Fruit fly (Drosophila melanogaster) whole organism, embryonic: ENCODE data around the gene Elp4.

Source experiments
- ATbp ChIP-seq: fragments of 200-800 bp; sonication (Bioruptor generic); optimal IDR thresholded peaks from 2 replicates; lab custom pipeline; 2017; ENCODE audit warnings: missing biosample characterization, mild to moderate bottlenecking, missing genetic modification characterization, missing genetic modification reagents
- Abd-B ChIP-seq: fragments of 200-800 bp; sonication (Bioruptor generic); optimal IDR thresholded peaks from 2 replicates; lab custom pipeline; 2018; ENCODE audit warnings: missing biosample characterization, mild to moderate bottlenecking, missing genetic modification characterization, moderate library complexity
- Aef1 ChIP-seq: fragments of 200-800 bp; sonication (Bioruptor generic); IDR thresholded peaks from 3 replicates; pipeline ENCODE4 v1.3.6; 2022; ENCODE audit warnings: missing biosample characterization, missing genetic modification characterization
- Asciz ChIP-seq: fragments of 200-800 bp; sonication (Bioruptor generic); optimal IDR thresholded peaks from 2 replicates; lab custom pipeline; 2017; ENCODE audit warnings: missing biosample characterization, mild to moderate bottlenecking, missing genetic modification characterization, missing genetic modification reagents
- CG10267 ChIP-seq: fragments of 200-800 bp; sonication (Bioruptor generic); optimal IDR thresholded peaks from 2 replicates; lab custom pipeline; 2018; ENCODE audit warnings: missing biosample characterization, mild to moderate bottlenecking, missing genetic modification characterization, moderate library complexity
- CG10959 ChIP-seq: fragments of 200-800 bp; sonication (Bioruptor generic); IDR thresholded peaks from 2 replicates; pipeline ENCODE4 v1.3.6; 2022; ENCODE audit warnings: missing biosample characterization, missing genetic modification characterization
- CG10979 ChIP-seq: fragments of 200-800 bp; sonication (Bioruptor generic); optimal IDR thresholded peaks from 2 replicates; lab custom pipeline; 2018; ENCODE audit warnings: missing biosample characterization, mild to moderate bottlenecking, missing genetic modification characterization, moderate library complexity
- CG11085 ChIP-seq: fragments of 200-800 bp; sonication (Bioruptor generic); IDR thresholded peaks from 2 replicates; pipeline ENCODE4 v1.3.6; 2022; ENCODE audit warnings: missing biosample characterization, missing genetic modification characterization
- CG13624 ChIP-seq: fragments of 200-800 bp; sonication (Bioruptor generic); optimal IDR thresholded peaks from 2 replicates; lab custom pipeline; 2016; ENCODE audit warnings: missing biosample characterization, missing genetic modification characterization
- CG14014 ChIP-seq: fragments of 200-800 bp; sonication (Bioruptor generic); IDR thresholded peaks from 2 replicates; pipeline ENCODE4 v1.3.6; 2022; ENCODE audit warnings: missing biosample characterization, missing genetic modification characterization
- CG1603 ChIP-seq: fragments of 200-800 bp; sonication (Bioruptor generic); optimal IDR thresholded peaks from 2 replicates; lab custom pipeline; 2019; ENCODE audit warnings: missing biosample characterization, mild to moderate bottlenecking, missing genetic modification characterization, moderate library complexity
- CG17328 ChIP-seq: fragments of 200-800 bp; sonication (Bioruptor generic); IDR thresholded peaks from 2 replicates; pipeline ENCODE4 v1.3.6; 2022; ENCODE audit warnings: missing biosample characterization, missing genetic modification characterization
- CG18262 ChIP-seq: fragments of 200-800 bp; optimal IDR thresholded peaks from 3 replicates; lab custom pipeline; 2019; ENCODE audit warnings: missing biosample characterization, mild to moderate bottlenecking, missing genetic modification characterization, moderate library complexity
- CG2712 ChIP-seq: fragments of 200-800 bp; optimal IDR thresholded peaks from 3 replicates; lab custom pipeline; 2019; ENCODE audit warnings: missing biosample characterization, mild to moderate bottlenecking, missing genetic modification characterization, moderate library complexity
- CG31388 ChIP-seq: fragments of 200-800 bp; sonication (Bioruptor generic); optimal IDR thresholded peaks from 2 replicates; lab custom pipeline; 2016; ENCODE audit warnings: missing biosample characterization, missing genetic modification characterization
- CG6254 ChIP-seq: fragments of 200-800 bp; sonication (Bioruptor generic); optimal IDR thresholded peaks from 3 replicates; lab custom pipeline; 2017; ENCODE audit warnings: mild to moderate bottlenecking, missing biosample characterization, missing genetic modification reagents, missing genetic modification characterization
- CG6791 ChIP-seq: fragments of 200-800 bp; sonication (Bioruptor generic); IDR thresholded peaks from 3 replicates; pipeline ENCODE4 v1.3.6; 2022; ENCODE audit warnings: missing biosample characterization, missing genetic modification characterization; ENCODE audit not compliant: partially characterized antibody
- CG7745 ChIP-seq: fragments of 200-800 bp; sonication (Bioruptor generic); optimal IDR thresholded peaks from 2 replicates; lab custom pipeline; 2018; ENCODE audit warnings: missing biosample characterization, mild to moderate bottlenecking, missing genetic modification characterization, moderate library complexity
- CG7839 ChIP-seq: fragments of 200-800 bp; sonication (Bioruptor generic); optimal IDR thresholded peaks from 3 replicates; lab custom pipeline; 2018; ENCODE audit warnings: missing biosample characterization, mild to moderate bottlenecking, missing genetic modification characterization, moderate library complexity
- CG9437 ChIP-seq: fragments of 200-800 bp; sonication (Bioruptor generic); optimal IDR thresholded peaks from 2 replicates; lab custom pipeline; 2018; ENCODE audit warnings: missing biosample characterization, mild to moderate bottlenecking, missing genetic modification characterization
- CG9817 ChIP-seq: fragments of 200-800 bp; sonication (Bioruptor generic); optimal IDR thresholded peaks from 2 replicates; lab custom pipeline; 2018; ENCODE audit warnings: missing biosample characterization, mild to moderate bottlenecking, missing genetic modification characterization, moderate library complexity
- CrebB ChIP-seq: fragments of 200-800 bp; sonication (Bioruptor generic); optimal IDR thresholded peaks from 3 replicates; lab custom pipeline; 2018; ENCODE audit warnings: missing biosample characterization, mild to moderate bottlenecking, missing genetic modification characterization
- Dbx ChIP-seq: fragments of 200-800 bp; sonication (Bioruptor generic); IDR thresholded peaks from 3 replicates; pipeline ENCODE4 v1.3.6; 2022; ENCODE audit warnings: missing biosample characterization, missing genetic modification characterization
- Dfd ChIP-seq, 2 experiments: fragments of >200 bp; optimal IDR thresholded peaks; 2 replicates each; lab custom pipeline; 2017; ENCODE audit warnings: missing biosample characterization in 2 of 2, missing genetic modification characterization in 2 of 2
- H15 ChIP-seq: fragments of 200-800 bp; sonication (Bioruptor generic); IDR thresholded peaks from 3 replicates; pipeline ENCODE4 v1.3.6; 2022; ENCODE audit warnings: missing biosample characterization, missing genetic modification characterization
- HLH4C ChIP-seq: fragments of 200-800 bp; sonication (Bioruptor generic); IDR thresholded peaks from 3 replicates; pipeline ENCODE4 v1.3.6; 2022; ENCODE audit warnings: missing biosample characterization, missing genetic modification characterization; ENCODE audit not compliant: partially characterized antibody
- HmgD ChIP-seq: fragments of 200-800 bp; sonication (Bioruptor generic); optimal IDR thresholded peaks from 3 replicates; lab custom pipeline; 2016; ENCODE audit warnings: missing biosample characterization, missing genetic modification characterization
- Hr3 ChIP-seq: fragments of 200-800 bp; sonication (Bioruptor generic); optimal IDR thresholded peaks from 3 replicates; lab custom pipeline; 2016; ENCODE audit warnings: missing biosample characterization, missing genetic modification characterization
- Mad ChIP-seq: fragments of 200-800 bp; sonication (Bioruptor generic); optimal IDR thresholded peaks from 2 replicates; lab custom pipeline; 2016; ENCODE audit warnings: missing biosample characterization, missing genetic modification characterization
- Med ChIP-seq: fragments of 200-800 bp; sonication (Bioruptor generic); peaks from one replicate; lab custom pipeline; 2016; ENCODE audit warnings: missing biosample characterization, missing genetic modification characterization, mild to moderate bottlenecking, inconsistent platforms, moderate library complexity
- Scr ChIP-seq: fragments of 200-800 bp; sonication (Bioruptor generic); IDR thresholded peaks from 2 replicates; pipeline ENCODE4 v1.3.6; 2022; ENCODE audit warnings: missing biosample characterization, missing genetic modification characterization; ENCODE audit not compliant: partially characterized antibody
- YL-1 ChIP-seq: fragments of 200-800 bp; sonication (Bioruptor generic); optimal IDR thresholded peaks from 3 replicates; lab custom pipeline; 2017; ENCODE audit warnings: missing biosample characterization, mild to moderate bottlenecking, missing genetic modification characterization
- cas ChIP-seq: fragments of 200-800 bp; sonication (Bioruptor generic); IDR thresholded peaks from 2 replicates; pipeline ENCODE4 v1.3.6; 2022; ENCODE audit warnings: missing biosample characterization, missing genetic modification characterization
- caup ChIP-seq: fragments of 200-800 bp; sonication (Bioruptor generic); optimal IDR thresholded peaks from 3 replicates; lab custom pipeline; 2017; ENCODE audit warnings: missing biosample characterization, mild to moderate bottlenecking, missing genetic modification characterization, moderate library complexity; ENCODE audit not compliant: severe bottlenecking
- crc ChIP-seq: fragments of 200-800 bp; sonication (Bioruptor generic); optimal IDR thresholded peaks from 2 replicates; lab custom pipeline; 2016; ENCODE audit warnings: missing biosample characterization, missing genetic modification characterization
- fd3F ChIP-seq: fragments of 200-800 bp; sonication (Bioruptor generic); optimal IDR thresholded peaks from 2 replicates; lab custom pipeline; 2018; ENCODE audit warnings: missing biosample characterization, mild to moderate bottlenecking, missing genetic modification characterization, moderate library complexity
- fru ChIP-seq: fragments of >200 bp; optimal IDR thresholded peaks from 2 replicates; lab custom pipeline; 2017
- grau ChIP-seq: fragments of 200-800 bp; optimal IDR thresholded peaks from 3 replicates; lab custom pipeline; 2019; ENCODE audit warnings: missing biosample characterization, mild to moderate bottlenecking, missing genetic modification characterization, moderate library complexity
- h ChIP-seq: fragments of >200 bp; optimal IDR thresholded peaks from 2 replicates; lab custom pipeline; 2017
- lola ChIP-seq, 3 experiments: fragments of >200 bp in 2 of 3; fragments of 200-800 bp in 1 of 3; sonication (Bioruptor generic) in 1 of 3; optimal IDR thresholded peaks; 2 replicates each; lab custom pipeline; 2017 to 2019; ENCODE audit warnings: missing biosample characterization in 3 of 3, missing genetic modification characterization in 3 of 3, mild to moderate bottlenecking in 1 of 3, moderate library complexity in 1 of 3
- mam ChIP-seq: fragments of 200-800 bp; sonication (Bioruptor generic); optimal IDR thresholded peaks from 3 replicates; lab custom pipeline; 2016; ENCODE audit warnings: missing biosample characterization, missing genetic modification characterization
- nau ChIP-seq: fragments of 200-800 bp; sonication (Bioruptor generic); optimal IDR thresholded peaks from 3 replicates; lab custom pipeline; 2017; ENCODE audit warnings: missing biosample characterization, mild to moderate bottlenecking, missing genetic modification characterization, missing genetic modification reagents
- org-1 ChIP-seq: fragments of 200-800 bp; sonication (Bioruptor generic); optimal IDR thresholded peaks from 2 replicates; lab custom pipeline; 2017; ENCODE audit warnings: missing biosample characterization, missing genetic modification characterization
- pfk ChIP-seq: fragments of 200-800 bp; sonication (Bioruptor generic); optimal IDR thresholded peaks from 2 replicates; lab custom pipeline; 2018; ENCODE audit warnings: missing biosample characterization, mild to moderate bottlenecking, missing genetic modification characterization, moderate library complexity
- phol ChIP-seq: fragments of 200-800 bp; sonication (Bioruptor generic); optimal IDR thresholded peaks from 3 replicates; lab custom pipeline; 2018; ENCODE audit warnings: missing biosample characterization, mild to moderate bottlenecking, missing genetic modification characterization, moderate library complexity
- prd ChIP-seq, 3 experiments: fragments of >200 bp in 2 of 3; fragments of 200-800 bp in 1 of 3; sonication (Bioruptor generic) in 1 of 3; optimal IDR thresholded peaks in 2 of 3; IDR thresholded peaks in 1 of 3; 2 replicates in 2 of 3; 3 replicates in 1 of 3; pipeline versions ENCODE4 v1.3.6 to Lab custom; 2017 to 2022; ENCODE audit warnings: missing biosample characterization in 1 of 3, missing genetic modification characterization in 1 of 3
- schlank ChIP-seq: fragments of 200-800 bp; sonication (Bioruptor generic); optimal IDR thresholded peaks from 2 replicates; lab custom pipeline; 2018; ENCODE audit warnings: missing biosample characterization, mild to moderate bottlenecking, missing genetic modification characterization
- slbo ChIP-seq: fragments of 200-800 bp; sonication (Bioruptor generic); IDR thresholded peaks from 2 replicates; pipeline ENCODE4 v1.3.6; 2022; ENCODE audit warnings: missing biosample characterization, missing genetic modification characterization
- stc ChIP-seq: fragments of 200-800 bp; sonication (Bioruptor generic); IDR thresholded peaks from 2 replicates; pipeline ENCODE4 v1.3.6; 2022; ENCODE audit warnings: missing biosample characterization, missing genetic modification characterization
- trem ChIP-seq: fragments of 200-800 bp; optimal IDR thresholded peaks from 3 replicates; lab custom pipeline; 2019; ENCODE audit warnings: missing biosample characterization, mild to moderate bottlenecking, missing genetic modification characterization, moderate library complexity
- vvl ChIP-seq: fragments of 200-800 bp; sonication (Bioruptor generic); IDR thresholded peaks from 2 replicates; pipeline ENCODE4 v1.3.6; 2022; ENCODE audit warnings: missing biosample characterization, missing genetic modification characterization

Elp4 gene

DNA sequence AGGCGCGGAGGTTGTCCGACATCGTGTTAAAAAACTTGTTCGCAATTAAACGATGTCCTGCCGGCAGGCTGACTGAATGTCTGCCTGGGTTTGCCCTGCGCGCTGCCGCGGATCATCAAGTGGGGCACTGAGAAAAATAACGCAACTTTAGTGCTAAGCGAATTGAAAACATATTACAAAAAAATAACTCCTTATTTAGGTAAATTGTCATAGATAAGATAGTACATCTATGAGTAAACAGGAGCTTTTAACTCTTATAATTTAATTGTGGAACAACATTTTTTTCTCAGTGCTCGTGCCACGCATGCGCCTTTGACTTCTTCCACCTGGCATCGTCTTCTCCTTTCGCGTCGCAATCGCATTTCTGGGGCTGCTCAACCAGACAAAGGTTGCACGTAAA, 44.0 kb upstream of the Elp4 start (continued):
- TF ChIP-seq Med (GFP tag; lab: Kevin White, UChicago) (peak; percentile 11), YL-1 (GFP tag; lab: Kevin White, UChicago) (no peak), Hr3 (GFP tag; lab: Kevin White, UChicago) (no peak), CG17328 (peak; percentile 49; the same call in 1 of the 2 replicates), fd3F (GFP tag; lab: Kevin White, UChicago) (no peak), CG7839 (no peak), CG1603 (tag; lab: Kevin White, UChicago) (peak; percentile 23), HLH4C (GFP tag; lab: Robert Waterston, UW) (no peak), Aef1 (GFP tag; lab: Robert Waterston, UW) (no peak), phol (tag; lab: Kevin White, UChicago) (peak; percentile 4), Dbx (GFP tag; lab: Robert Waterston, UW) (no peak), org-1 (GFP tag; lab: Kevin White, UChicago) (no peak), Mad (GFP tag; lab: Kevin White, UChicago) (no peak), lola (GFP tag; optimal IDR thresholded peaks at IDR 0.05; lab: Kevin White, UChicago) (peak in 1 of 3 experiments; percentile 36), h (no peak), nau (GFP tag; lab: Kevin White, UChicago) (no peak), fru (no peak), CG7745 (tag; lab: Kevin White, UChicago) (no peak), CG31388 (no peak), CG14014 (no peak), crc (GFP tag; lab: Kevin White, UChicago) (no peak), prd (optimal IDR thresholded peaks at IDR 0.05; lab: Kevin White, UChicago) (no peak), prd (GFP tag; IDR thresholded peaks at IDR 0.05; lab: Robert Waterston, UW) (peak; percentile 43; the same call in 2 of the 3 replicates), CG10267 (tag; lab: Kevin White, UChicago) (peak; percentile 13), Dfd (GFP tag; optimal IDR thresholded peaks at IDR 0.05; lab: Kevin White, UChicago) (no peak), CG6791 (GFP tag; lab: Robert Waterston, UW) (no peak), pfk (GFP tag; lab: Kevin White, UChicago) (no peak), H15 (GFP tag; lab: Robert Waterston, UW) (no peak), mam (GFP tag; lab: Kevin White, UChicago) (no peak), CG11085 (GFP tag; lab: Robert Waterston, UW) (no peak), CG9437 (GFP tag; lab: Kevin White, UChicago) (no peak), Asciz (GFP tag; lab: Kevin White, UChicago) (no peak), ATbp (GFP tag; lab: Kevin White, UChicago) (no peak), CG10959 (GFP tag; lab: Robert Waterston, UW) (peak; percentile 64), cas (GFP tag; lab: Robert Waterston, UW) (no peak), CG2712 (tag; lab: Kevin White, UChicago) (peak; percentile 20), HmgD (GFP tag; lab: Kevin White, UChicago) (no peak), trem (tag; lab: Kevin White, UChicago) (no peak), stc (GFP tag; lab: Robert Waterston, UW) (0 out of 2 replicates have a peak, but pooled peaks have one; percentile 11), CG13624 (GFP tag; lab: Kevin White, UChicago) (no peak), slbo (no peak), Scr (GFP tag; lab: Robert Waterston, UW) (no peak), Abd-B (GFP tag; lab: Kevin White, UChicago) (no peak), grau (tag; lab: Kevin White, UChicago) (no peak), vvl (GFP tag; lab: Robert Waterston, UW) (0 out of 2 replicates have a peak, but pooled peaks have one; percentile 11), CG6254 (no peak), CrebB (no peak), CG18262 (tag; lab: Kevin White, UChicago) (peak; percentile 15), schlank (tag; lab: Kevin White, UChicago) (no peak), CG9817 (tag; lab: Kevin White, UChicago) (no peak), CG10979 (tag; lab: Kevin White, UChicago) (peak; percentile 30), caup (no peak)
